Fruit fly (Drosophila melanogaster) whole organism, prepupa: Measurements from ENCODE around the gene Rrp5.

Experiments used
- CG11294 ChIP-seq: fragments of 200-800 bp; sonication (Bioruptor generic); IDR thresholded peaks from 2 replicates; pipeline ENCODE4 v1.3.6; 2022; ENCODE audit warnings: missing biosample characterization, missing genetic modification characterization
- CG7368 ChIP-seq: fragments of 200-800 bp; sonication (Bioruptor generic); optimal IDR thresholded peaks from 3 replicates; lab custom pipeline; 2016; ENCODE audit warnings: missing biosample characterization, missing genetic modification characterization
- CG8319 ChIP-seq: fragments of 200-800 bp; sonication (Bioruptor generic); optimal IDR thresholded peaks from 3 replicates; lab custom pipeline; 2016; ENCODE audit warnings: missing biosample characterization, missing genetic modification characterization
- svp ChIP-seq: fragments of 200-800 bp; sonication (Bioruptor generic); peaks from one replicate; lab custom pipeline; 2016; ENCODE audit warnings: missing biosample characterization, missing genetic modification characterization
- topi ChIP-seq: fragments of 200-800 bp; sonication (Bioruptor generic); optimal IDR thresholded peaks from 3 replicates; lab custom pipeline; 2016; ENCODE audit warnings: missing biosample characterization, missing genetic modification characterization

DNA sequence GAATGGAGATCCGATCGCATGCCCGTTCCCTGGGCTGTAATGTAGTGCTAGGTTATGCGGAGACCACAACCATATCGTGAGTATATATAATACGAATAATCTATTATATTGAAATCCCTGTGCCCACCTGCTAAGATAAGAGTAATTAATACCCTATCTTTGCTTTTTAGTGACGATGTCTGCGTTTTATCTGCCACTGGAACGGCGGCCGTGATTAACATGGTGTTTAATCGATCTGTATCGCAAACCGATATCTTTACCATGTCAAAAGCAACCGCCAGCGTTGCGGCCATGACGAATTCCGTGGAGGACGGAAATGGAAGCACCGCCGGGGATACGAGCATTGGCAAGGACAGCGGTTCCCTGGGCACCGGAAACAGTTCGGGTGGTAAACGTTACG, 20.3 kb upstream of the Rrp5 start:
- TF ChIP-seq CG11294 (GFP tag; lab: Robert Waterston, UW) (no peak), topi (GFP tag; lab: Kevin White, UChicago) (no peak), CG8319 (GFP tag; lab: Kevin White, UChicago) (no peak), svp (GFP tag; lab: Kevin White, UChicago) (no peak), CG7368 (GFP tag; lab: Kevin White, UChicago) (no peak)
